Fruit fly (Drosophila melanogaster) whole organism, embryonic: ENCODE measurements around the gene CG14515.

Source experiments
- Atf6 ChIP-seq: fragments of 200-800 bp; sonication (Bioruptor generic); IDR thresholded peaks from 2 replicates; pipeline ENCODE4 v1.3.6; 2022; ENCODE audit warnings: missing biosample characterization, missing genetic modification characterization
- Bgb ChIP-seq: fragments of 200-800 bp; sonication (Bioruptor generic); IDR thresholded peaks from 2 replicates; pipeline ENCODE4 v1.3.6; 2022; ENCODE audit warnings: missing biosample characterization, missing genetic modification characterization; ENCODE audit not compliant: partially characterized antibody
- Blimp-1 ChIP-seq: fragments of 200-800 bp; sonication (Bioruptor generic); optimal IDR thresholded peaks from 3 replicates; lab custom pipeline; 2018; ENCODE audit warnings: missing biosample characterization, missing genetic modification characterization, mild to moderate bottlenecking, moderate library complexity, missing genetic modification reagents
- CG10654 ChIP-seq: fragments of 200-800 bp; sonication (Bioruptor generic); optimal IDR thresholded peaks from 2 replicates; lab custom pipeline; 2016; ENCODE audit warnings: missing biosample characterization, missing genetic modification characterization
- CG11093 ChIP-seq: fragments of 200-800 bp; sonication (Bioruptor generic); IDR thresholded peaks from 3 replicates; pipeline ENCODE4 v1.3.6; 2022; ENCODE audit warnings: missing biosample characterization, missing genetic modification characterization
- CG11504 ChIP-seq: fragments of 200-800 bp; sonication (Bioruptor generic); optimal IDR thresholded peaks from 3 replicates; lab custom pipeline; 2019; ENCODE audit warnings: missing biosample characterization, mild to moderate bottlenecking, missing genetic modification characterization, moderate library complexity
- CG12104 ChIP-seq: fragments of 200-800 bp; sonication (Bioruptor generic); optimal IDR thresholded peaks from 3 replicates; lab custom pipeline; 2016; ENCODE audit warnings: missing biosample characterization, missing genetic modification characterization
- CG15011 ChIP-seq: fragments of 200-800 bp; sonication (Bioruptor generic); optimal IDR thresholded peaks from 3 replicates; lab custom pipeline; 2018; ENCODE audit warnings: missing biosample characterization, mild to moderate bottlenecking, missing genetic modification characterization
- CG16863 ChIP-seq: fragments of 200-800 bp; sonication (Bioruptor generic); optimal IDR thresholded peaks from 3 replicates; lab custom pipeline; 2016; ENCODE audit warnings: missing biosample characterization, missing genetic modification characterization
- CG18262 ChIP-seq: fragments of 200-800 bp; optimal IDR thresholded peaks from 3 replicates; lab custom pipeline; 2019; ENCODE audit warnings: missing biosample characterization, mild to moderate bottlenecking, missing genetic modification characterization, moderate library complexity
- CG2129 ChIP-seq: fragments of 200-800 bp; sonication (Bioruptor generic); IDR thresholded peaks from 2 replicates; pipeline ENCODE4 v1.3.6; 2022; ENCODE audit warnings: missing biosample characterization, missing genetic modification characterization; ENCODE audit not compliant: partially characterized antibody
- CG3065 ChIP-seq: fragments of 200-800 bp; sonication (Bioruptor generic); optimal IDR thresholded peaks from 2 replicates; lab custom pipeline; 2016; ENCODE audit warnings: missing biosample characterization, missing genetic modification characterization
- CG34224 ChIP-seq: fragments of 200-800 bp; sonication (Bioruptor generic); IDR thresholded peaks from 3 replicates; pipeline ENCODE4 v1.3.6; 2022; ENCODE audit warnings: missing biosample characterization, missing genetic modification characterization; ENCODE audit not compliant: partially characterized antibody
- CG4360 ChIP-seq: fragments of 200-800 bp; sonication (Bioruptor generic); IDR thresholded peaks from 2 replicates; pipeline ENCODE4 v1.3.6; 2022; ENCODE audit warnings: missing biosample characterization, missing genetic modification characterization
- CG4424 ChIP-seq: fragments of 200-800 bp; sonication (Bioruptor generic); optimal IDR thresholded peaks from 3 replicates; lab custom pipeline; 2016; ENCODE audit warnings: missing biosample characterization, missing genetic modification characterization
- CG4820 ChIP-seq: fragments of 200-800 bp; sonication (Bioruptor generic); optimal IDR thresholded peaks from 3 replicates; lab custom pipeline; 2016; ENCODE audit warnings: missing biosample characterization, missing genetic modification characterization
- CG6683 ChIP-seq: fragments of 200-800 bp; sonication (Bioruptor generic); optimal IDR thresholded peaks from 2 replicates; lab custom pipeline; 2017; ENCODE audit warnings: missing biosample characterization, mild to moderate bottlenecking, missing genetic modification characterization, missing genetic modification reagents
- CG6813 ChIP-seq: fragments of 200-800 bp; sonication (Bioruptor generic); optimal IDR thresholded peaks from 2 replicates; lab custom pipeline; 2017; ENCODE audit warnings: missing biosample characterization, missing genetic modification characterization, mild to moderate bottlenecking, moderate library complexity, missing genetic modification reagents
- CG7786 ChIP-seq: fragments of 200-800 bp; sonication (Bioruptor generic); optimal IDR thresholded peaks from 2 replicates; lab custom pipeline; 2016; ENCODE audit warnings: missing biosample characterization, missing genetic modification characterization
- CG8281 ChIP-seq: fragments of 200-800 bp; sonication (Bioruptor generic); optimal IDR thresholded peaks from 2 replicates; lab custom pipeline; 2018; ENCODE audit warnings: missing biosample characterization, mild to moderate bottlenecking, missing genetic modification characterization, moderate library complexity
- CG8765 ChIP-seq: fragments of 200-800 bp; sonication (Bioruptor generic); IDR thresholded peaks from 2 replicates; pipeline ENCODE4 v1.3.6; 2022; ENCODE audit warnings: missing biosample characterization, missing genetic modification characterization
- CG8944 ChIP-seq: fragments of 200-800 bp; sonication (Bioruptor generic); optimal IDR thresholded peaks from 3 replicates; lab custom pipeline; 2016; ENCODE audit warnings: missing biosample characterization, missing genetic modification characterization
- CTCF ChIP-seq: fragments of 200-800 bp; sonication (Bioruptor generic); optimal IDR thresholded peaks from 2 replicates; lab custom pipeline; 2017; ENCODE audit warnings: missing biosample characterization, mild to moderate bottlenecking, missing genetic modification characterization, moderate library complexity
- Doc2 ChIP-seq: fragments of 200-800 bp; sonication (Bioruptor generic); IDR thresholded peaks from 2 replicates; pipeline ENCODE4 v1.3.6; 2022; ENCODE audit warnings: missing biosample characterization, missing genetic modification characterization
- Dp ChIP-seq: fragments of 200-800 bp; sonication (Bioruptor generic); optimal IDR thresholded peaks from 2 replicates; lab custom pipeline; 2018; ENCODE audit warnings: missing biosample characterization, mild to moderate bottlenecking, missing genetic modification characterization, moderate library complexity
- Ets65A ChIP-seq: fragments of 200-800 bp; sonication (Bioruptor generic); peaks from one replicate; lab custom pipeline; 2016; ENCODE audit warnings: missing biosample characterization, missing genetic modification characterization
- Fer1 ChIP-seq: fragments of 200-800 bp; sonication (Bioruptor generic); optimal IDR thresholded peaks from 2 replicates; lab custom pipeline; 2017; ENCODE audit warnings: missing biosample characterization, mild to moderate bottlenecking, missing genetic modification characterization
- Hr3 ChIP-seq: fragments of 200-800 bp; sonication (Bioruptor generic); optimal IDR thresholded peaks from 3 replicates; lab custom pipeline; 2016; ENCODE audit warnings: missing biosample characterization, missing genetic modification characterization
- NC2α ChIP-seq: fragments of 200-800 bp; sonication (Bioruptor generic); optimal IDR thresholded peaks from 2 replicates; lab custom pipeline; 2016; ENCODE audit warnings: missing biosample characterization, missing genetic modification characterization
- NfI ChIP-seq: fragments of 200-800 bp; sonication (Bioruptor generic); optimal IDR thresholded peaks from 3 replicates; lab custom pipeline; 2018; ENCODE audit warnings: missing biosample characterization, mild to moderate bottlenecking, missing genetic modification characterization, moderate library complexity
- Side ChIP-seq: fragments of 200-800 bp; sonication (Bioruptor generic); optimal IDR thresholded peaks from 2 replicates; lab custom pipeline; 2016; ENCODE audit warnings: missing biosample characterization, missing genetic modification characterization
- Vsx1 ChIP-seq: fragments of 200-800 bp; sonication (Bioruptor generic); optimal IDR thresholded peaks from 2 replicates; lab custom pipeline; 2017; ENCODE audit warnings: missing biosample characterization, mild to moderate bottlenecking, missing genetic modification characterization, missing genetic modification reagents
- ac ChIP-seq: fragments of 200-800 bp; sonication (Bioruptor generic); optimal IDR thresholded peaks from 3 replicates; lab custom pipeline; 2017; ENCODE audit warnings: missing biosample characterization, mild to moderate bottlenecking, missing genetic modification characterization
- al ChIP-seq: fragments of 200-800 bp; sonication (Bioruptor generic); IDR thresholded peaks from 2 replicates; pipeline ENCODE4 v1.3.6; 2022; ENCODE audit warnings: missing biosample characterization, missing genetic modification characterization
- bigmax ChIP-seq: fragments of 200-800 bp; sonication (Bioruptor generic); optimal IDR thresholded peaks from 2 replicates; lab custom pipeline; 2018; ENCODE audit warnings: missing biosample characterization, mild to moderate bottlenecking, missing genetic modification characterization
- cad ChIP-seq: fragments of >200 bp; optimal IDR thresholded peaks from 2 replicates; lab custom pipeline; 2017; ENCODE audit warnings: missing biosample characterization, missing genetic modification characterization
- chm ChIP-seq: fragments of 200-800 bp; sonication (Bioruptor generic); IDR thresholded peaks from 2 replicates; pipeline ENCODE4 v1.3.6; 2022; ENCODE audit warnings: missing biosample characterization, missing genetic modification characterization
- dm ChIP-seq: fragments of 200-800 bp; sonication (Bioruptor generic); optimal IDR thresholded peaks from 3 replicates; lab custom pipeline; 2016; ENCODE audit warnings: missing biosample characterization, missing genetic modification characterization
- eve ChIP-seq, 2 experiments: fragments of >200 bp; optimal IDR thresholded peaks; 2 replicates each; lab custom pipeline; 2017; ENCODE audit warnings: missing biosample characterization in 2 of 2, missing genetic modification characterization in 2 of 2
- gro ChIP-seq: fragments of 200-800 bp; sonication (Bioruptor generic); optimal IDR thresholded peaks from 2 replicates; lab custom pipeline; 2016; ENCODE audit warnings: missing biosample characterization, missing genetic modification characterization
- hth ChIP-seq: fragments of >200 bp; optimal IDR thresholded peaks from 2 replicates; lab custom pipeline; 2017; ENCODE audit warnings: inconsistent platforms
- inv ChIP-seq: fragments of 200-800 bp; sonication (Bioruptor generic); IDR thresholded peaks from 2 replicates; pipeline ENCODE4 v1.3.6; 2022; ENCODE audit warnings: missing biosample characterization, missing genetic modification characterization; ENCODE audit not compliant: partially characterized antibody
- klu ChIP-seq: fragments of 200-800 bp; sonication (Bioruptor generic); IDR thresholded peaks from 2 replicates; pipeline ENCODE4 v1.3.6; 2022; ENCODE audit warnings: missing biosample characterization, missing genetic modification characterization
- lmd ChIP-seq: fragments of 200-800 bp; sonication (Bioruptor generic); IDR thresholded peaks from 2 replicates; pipeline ENCODE4 v1.3.6; 2022; ENCODE audit warnings: missing biosample characterization, missing genetic modification characterization
- peb ChIP-seq: fragments of 200-800 bp; sonication (Bioruptor generic); IDR thresholded peaks from 2 replicates; pipeline ENCODE4 v1.3.6; 2022; ENCODE audit warnings: missing biosample characterization, missing genetic modification characterization
- prd ChIP-seq, 3 experiments: fragments of >200 bp in 2 of 3; fragments of 200-800 bp in 1 of 3; sonication (Bioruptor generic) in 1 of 3; optimal IDR thresholded peaks in 2 of 3; IDR thresholded peaks in 1 of 3; 2 replicates in 2 of 3; 3 replicates in 1 of 3; pipeline versions ENCODE4 v1.3.6 to Lab custom; 2017 to 2022; ENCODE audit warnings: missing biosample characterization in 1 of 3, missing genetic modification characterization in 1 of 3
- sima ChIP-seq: fragments of 200-800 bp; sonication (Bioruptor generic); optimal IDR thresholded peaks from 2 replicates; lab custom pipeline; 2016; ENCODE audit warnings: missing biosample characterization, missing genetic modification characterization
- slou ChIP-seq: fragments of 200-800 bp; sonication (Bioruptor generic); optimal IDR thresholded peaks from 3 replicates; lab custom pipeline; 2016; ENCODE audit warnings: missing biosample characterization, missing genetic modification characterization
- trem ChIP-seq: fragments of 200-800 bp; optimal IDR thresholded peaks from 3 replicates; lab custom pipeline; 2019; ENCODE audit warnings: missing biosample characterization, mild to moderate bottlenecking, missing genetic modification characterization, moderate library complexity
- usp ChIP-seq: fragments of >200 bp; optimal IDR thresholded peaks from 2 replicates; lab custom pipeline; 2017; ENCODE audit warnings: missing biosample characterization, missing genetic modification characterization
- wek ChIP-seq: fragments of 200-800 bp; sonication (Bioruptor generic); optimal IDR thresholded peaks from 3 replicates; lab custom pipeline; 2018; ENCODE audit warnings: missing biosample characterization, mild to moderate bottlenecking, missing genetic modification characterization, moderate library complexity

CG14515 gene

dm6 chr3R:29207012-29207656 is 9.8 kb downstream of the CG14515 start (continued):
- TF ChIP-seq NfI (GFP tag; lab: Kevin White, UChicago), result peak; percentile 73
- no peak for TF ChIP-seq CG15011
- no peak for TF ChIP-seq Doc2
- TF ChIP-seq sima, result no peak
- peak; percentile 20 for TF ChIP-seq CG4820 (GFP tag; lab: Kevin White, UChicago)
- TF ChIP-seq peb, result 0 out of 2 replicates have a peak, but pooled peaks have one; percentile 44
- TF ChIP-seq CG16863 (GFP tag; lab: Kevin White, UChicago), result no peak
- no peak for TF ChIP-seq hth (lab: Kevin White, UChicago)
- no peak for TF ChIP-seq Side (GFP tag; lab: Kevin White, UChicago)
- TF ChIP-seq trem, result no peak
- no peak for TF ChIP-seq prd (optimal IDR thresholded peaks at IDR 0.05; lab: Kevin White, UChicago)
- peak; percentile 77 for TF ChIP-seq prd (GFP tag; IDR thresholded peaks at IDR 0.05; lab: Robert Waterston, UW)
- TF ChIP-seq CG8281 (tag; lab: Kevin White, UChicago), result peak; percentile 13
- no peak for TF ChIP-seq eve (GFP tag; optimal IDR thresholded peaks at IDR 0.05; lab: Kevin White, UChicago)
- peak; percentile 65 for TF ChIP-seq Atf6 (GFP tag; lab: Robert Waterston, UW)
- no peak for TF ChIP-seq CG6813
- no peak for TF ChIP-seq CG6683 (GFP tag; lab: Kevin White, UChicago)
- TF ChIP-seq gro (GFP tag; lab: Kevin White, UChicago), result no peak
- TF ChIP-seq CG8765 (GFP tag; lab: Robert Waterston, UW), result no peak
- peak; percentile 39 for TF ChIP-seq CG18262 (tag; lab: Kevin White, UChicago)
- TF ChIP-seq bigmax (GFP tag; lab: Kevin White, UChicago), result no peak
- TF ChIP-seq CG11093 (GFP tag; lab: Robert Waterston, UW), result peak; percentile 21; the same call in 1 of the 3 replicates
- peak; percentile 13 for TF ChIP-seq Hr3 (GFP tag; lab: Kevin White, UChicago)
- TF ChIP-seq klu (GFP tag; lab: Robert Waterston, UW), result 0 out of 2 replicates have a peak, but pooled peaks have one; percentile 50
- TF ChIP-seq slou, result no peak
- TF ChIP-seq CG4360 (GFP tag; lab: Robert Waterston, UW), result peak; percentile 65
- no peak for TF ChIP-seq CG8944 (GFP tag; lab: Kevin White, UChicago)
- TF ChIP-seq wek (GFP tag; lab: Kevin White, UChicago), result no peak
- no peak for TF ChIP-seq ac (GFP tag; lab: Kevin White, UChicago)
- TF ChIP-seq dm (GFP tag; lab: Kevin White, UChicago), result no peak
- TF ChIP-seq chm, result peak; percentile 24; the same call in 1 of the 2 replicates
- TF ChIP-seq Bgb (GFP tag; lab: Robert Waterston, UW), result no peak
- no peak for TF ChIP-seq CG3065 (GFP tag; lab: Kevin White, UChicago)
- no peak for TF ChIP-seq NC2α
- peak; percentile 32 for TF ChIP-seq CG10654 (GFP tag; lab: Kevin White, UChicago)
- TF ChIP-seq CG4424 (GFP tag; lab: Kevin White, UChicago), result peak; percentile 54
- no peak for TF ChIP-seq CG34224
- TF ChIP-seq Dp (GFP tag; lab: Kevin White, UChicago), result no peak
- peak; percentile 19 for TF ChIP-seq Vsx1 (GFP tag; lab: Kevin White, UChicago)
- TF ChIP-seq CG12104 (GFP tag; lab: Kevin White, UChicago), result no peak
- TF ChIP-seq CTCF (GFP tag; lab: Kevin White, UChicago), result peak; percentile 3
- peak; percentile 80 for TF ChIP-seq CG11504 (tag; lab: Kevin White, UChicago)
- no peak for TF ChIP-seq inv (GFP tag; lab: Robert Waterston, UW)
- peak; percentile 39 for TF ChIP-seq al (GFP tag; lab: Robert Waterston, UW)
- peak; percentile 78 for TF ChIP-seq lmd (GFP tag; lab: Robert Waterston, UW)
- peak; percentile 47 for TF ChIP-seq Blimp-1 (GFP tag; lab: Kevin White, UChicago)
- TF ChIP-seq CG7786 (GFP tag; lab: Kevin White, UChicago), result no peak
- no peak for TF ChIP-seq usp (GFP tag; lab: Kevin White, UChicago)
- peak; percentile 85 for TF ChIP-seq Ets65A (GFP tag; lab: Kevin White, UChicago)
- no peak for TF ChIP-seq cad (GFP tag; lab: Kevin White, UChicago)
- peak; percentile 63 for TF ChIP-seq Fer1
- no peak for TF ChIP-seq CG2129
